Worm (Caenorhabditis elegans) whole organism, late embryonic: ENCODE measurements around the gene C33D9.3.

Experiments used
- C08G9.2 ChIP-seq: sonication (generic microtip); optimal IDR thresholded peaks from 2 replicates; lab custom pipeline; 2016; ENCODE audit warnings: mild to moderate bottlenecking, missing genetic modification characterization, moderate library complexity, missing compliant biosample characterization
- C38D4.7 ChIP-seq: fragments of 200-800 bp; sonication (Bioruptor generic); optimal IDR thresholded peaks from 2 replicates; lab custom pipeline; 2018; ENCODE audit warnings: mild to moderate bottlenecking, missing genetic modification characterization, moderate library complexity, missing compliant biosample characterization
- Y22D7AL.16 ChIP-seq: sonication (generic microtip); optimal IDR thresholded peaks from 2 replicates; lab custom pipeline; 2016; ENCODE audit warnings: missing genetic modification characterization, missing compliant biosample characterization
- ceh-14 ChIP-seq: sonication (generic microtip); optimal IDR thresholded peaks from 2 replicates; lab custom pipeline; 2016; ENCODE audit warnings: missing genotype, missing genetic modification characterization, missing compliant biosample characterization
- ceh-2 ChIP-seq: sonication (generic microtip); optimal IDR thresholded peaks from 2 replicates; lab custom pipeline; 2016; ENCODE audit warnings: missing genotype, missing genetic modification characterization, missing compliant biosample characterization
- ceh-30 ChIP-seq: fragments of 150-350 bp; optimal IDR thresholded peaks from 2 replicates; lab custom pipeline; 2014; ENCODE audit warnings: missing biosample characterization, missing genetic modification characterization
- ceh-31 ChIP-seq: sonication (generic microtip); optimal IDR thresholded peaks from 2 replicates; lab custom pipeline; 2016; ENCODE audit warnings: missing genetic modification characterization, missing compliant biosample characterization
- ceh-34 ChIP-seq: sonication (generic microtip); optimal IDR thresholded peaks from 2 replicates; lab custom pipeline; 2016; ENCODE audit warnings: mild to moderate bottlenecking, missing genetic modification characterization, missing compliant biosample characterization
- ceh-45 ChIP-seq: fragments of 200-800 bp; sonication (Bioruptor generic); IDR thresholded peaks from 2 replicates; pipeline ENCODE4 v1.3.6; 2022; ENCODE audit warnings: missing genetic modification reagents, missing genetic modification characterization, missing compliant biosample characterization
- ceh-48 ChIP-seq: sonication (generic microtip); optimal IDR thresholded peaks from 2 replicates; lab custom pipeline; 2016; ENCODE audit warnings: missing genetic modification characterization, inconsistent platforms, missing compliant biosample characterization
- elt-2 ChIP-seq: sonication (generic microtip); optimal IDR thresholded peaks from 2 replicates; lab custom pipeline; 2016; ENCODE audit warnings: missing genetic modification reagents, missing genetic modification characterization, missing compliant biosample characterization
- fkh-10 ChIP-seq: fragments of 150-350 bp; optimal IDR thresholded peaks from 2 replicates; lab custom pipeline; 2014; ENCODE audit warnings: missing biosample characterization, missing genetic modification reagents, missing genetic modification characterization
- fkh-6 ChIP-seq: sonication (generic microtip); optimal IDR thresholded peaks from 2 replicates; lab custom pipeline; 2016; ENCODE audit warnings: missing genetic modification characterization, missing compliant biosample characterization
- hlh-13 ChIP-seq: fragments of 200-800 bp; sonication (Bioruptor generic); optimal IDR thresholded peaks from 2 replicates; lab custom pipeline; 2018; ENCODE audit warnings: mild to moderate bottlenecking, missing genetic modification characterization, missing compliant biosample characterization
- hlh-15 ChIP-seq: sonication (generic microtip); optimal IDR thresholded peaks from 2 replicates; lab custom pipeline; 2016; ENCODE audit warnings: missing genetic modification characterization, missing compliant biosample characterization
- hlh-30 ChIP-seq: sonication (generic microtip); optimal IDR thresholded peaks from 2 replicates; lab custom pipeline; 2017; ENCODE audit warnings: antibody characterized with exemption, missing genetic modification characterization, missing compliant biosample characterization; ENCODE audit not compliant: insufficient read depth
- madf-2 ChIP-seq: sonication (generic microtip); optimal IDR thresholded peaks from 2 replicates; lab custom pipeline; 2017; ENCODE audit warnings: missing genetic modification characterization, missing compliant biosample characterization
- nfya-1 ChIP-seq: sonication (generic microtip); optimal IDR thresholded peaks from 2 replicates; lab custom pipeline; 2017; ENCODE audit warnings: missing genetic modification characterization, mild to moderate bottlenecking, missing compliant biosample characterization, antibody characterized with exemption, moderate library complexity
- odd-2 ChIP-seq: sonication (generic microtip); optimal IDR thresholded peaks from 2 replicates; lab custom pipeline; 2017; ENCODE audit warnings: antibody characterized with exemption, mild to moderate bottlenecking, missing genetic modification characterization, missing compliant biosample characterization
- pag-3 ChIP-seq: sonication (generic microtip); optimal IDR thresholded peaks from 2 replicates; lab custom pipeline; 2016; ENCODE audit warnings: missing compliant biosample characterization, missing genetic modification characterization, borderline replicate concordance
- pat-9 ChIP-seq: fragments of 200-800 bp; sonication (Bioruptor generic); optimal IDR thresholded peaks from 2 replicates; lab custom pipeline; 2018; ENCODE audit warnings: mild to moderate bottlenecking, missing genetic modification characterization, moderate library complexity, missing compliant biosample characterization
- pax-1 ChIP-seq: fragments of 150-350 bp; optimal IDR thresholded peaks from 2 replicates; lab custom pipeline; 2014; ENCODE audit warnings: missing biosample characterization, missing genetic modification characterization
- pha-2 ChIP-seq: sonication (generic microtip); optimal IDR thresholded peaks from 2 replicates; lab custom pipeline; 2017; ENCODE audit warnings: mild to moderate bottlenecking, missing genetic modification characterization, missing compliant biosample characterization
- pha-4 ChIP-seq: fragments of 150-350 bp; optimal IDR thresholded peaks from 2 replicates; lab custom pipeline; 2018; ENCODE audit warnings: missing biosample characterization, missing genetic modification reagents, missing genetic modification characterization
- pqm-1 ChIP-seq: sonication (generic microtip); optimal IDR thresholded peaks from 2 replicates; lab custom pipeline; 2016; ENCODE audit warnings: missing genetic modification characterization, missing compliant biosample characterization
- pros-1 ChIP-seq: fragments of 150-350 bp; optimal IDR thresholded peaks from 2 replicates; lab custom pipeline; 2014; ENCODE audit warnings: missing biosample characterization, missing genetic modification reagents, missing genetic modification characterization
- ref-2 ChIP-seq: sonication (generic microtip); optimal IDR thresholded peaks from 2 replicates; lab custom pipeline; 2016; ENCODE audit warnings: missing genetic modification characterization, missing compliant biosample characterization
- sdc-2 ChIP-seq: sonication (generic microtip); optimal IDR thresholded peaks from 2 replicates; lab custom pipeline; 2016; ENCODE audit warnings: missing genotype, missing genetic modification characterization, missing compliant biosample characterization
- sox-2 ChIP-seq: fragments of 200-800 bp; sonication (Bioruptor generic); IDR thresholded peaks from 2 replicates; pipeline ENCODE4 v1.3.6; 2022; ENCODE audit warnings: missing genetic modification reagents, missing genetic modification characterization, missing compliant biosample characterization
- sox-4 ChIP-seq: sonication (generic microtip); optimal IDR thresholded peaks from 2 replicates; lab custom pipeline; 2017; ENCODE audit warnings: mild to moderate bottlenecking, missing genetic modification characterization, inconsistent platforms, missing compliant biosample characterization
- unc-3 ChIP-seq, 2 experiments: fragments of 200-800 bp in 1 of 2; sonication (Bioruptor generic) in 1 of 2; sonication (generic microtip) in 1 of 2; conservative IDR thresholded peaks in 1 of 2; optimal IDR thresholded peaks in 1 of 2; 2 replicates each; pipeline versions ENCODE4 v1.3.6 to Lab custom; 2016 to 2022; ENCODE audit warnings: missing compliant biosample characterization in 2 of 2, missing genetic modification characterization in 2 of 2, missing genetic modification reagents in 1 of 2
- unc-42 ChIP-seq: sonication (generic microtip); optimal IDR thresholded peaks from 2 replicates; lab custom pipeline; 2016; ENCODE audit warnings: missing genotype, missing genetic modification characterization, missing compliant biosample characterization
- unc-86 ChIP-seq: sonication (generic microtip); optimal IDR thresholded peaks from 2 replicates; lab custom pipeline; 2016; ENCODE audit warnings: missing genetic modification characterization, missing compliant biosample characterization
- zip-5 ChIP-seq: sonication (generic microtip); optimal IDR thresholded peaks from 2 replicates; lab custom pipeline; 2016; ENCODE audit warnings: missing genetic modification characterization, missing compliant biosample characterization
- ztf-16 ChIP-seq: sonication (generic microtip); optimal IDR thresholded peaks from 2 replicates; lab custom pipeline; 2017; ENCODE audit warnings: missing genetic modification characterization, missing compliant biosample characterization

Gene C33D9.3

DNA sequence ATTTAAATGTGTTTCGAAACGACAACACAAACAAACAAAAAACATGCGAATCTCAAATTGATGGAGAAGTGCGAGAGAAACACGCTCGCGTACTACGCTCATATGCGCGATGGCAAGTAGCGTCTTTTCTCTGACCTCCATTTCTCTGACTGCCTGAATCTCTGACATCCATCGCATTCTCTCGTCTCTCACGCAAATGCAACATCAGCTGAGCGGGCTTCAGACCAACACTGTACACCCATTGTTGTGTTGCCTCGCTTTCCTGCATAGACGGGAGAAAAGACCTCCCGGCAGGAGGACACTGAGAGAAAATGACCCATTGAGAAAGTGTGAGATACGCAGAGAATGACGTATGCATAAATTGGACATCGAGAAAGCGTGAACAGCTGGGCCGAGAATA lies 10.5 kb downstream of the C33D9.3 start (continued):
- TF ChIP-seq fkh-10 (GFP tag; lab: Kevin White, UChicago) (no peak), sox-2 (peak; percentile 82), unc-86 (tag; lab: Kevin White, UChicago) (peak; percentile 17), fkh-6 (no peak), pqm-1 (tag; lab: Kevin White, UChicago) (no peak), ztf-16 (tag; lab: Kevin White, UChicago) (peak; percentile 19)

DNA sequence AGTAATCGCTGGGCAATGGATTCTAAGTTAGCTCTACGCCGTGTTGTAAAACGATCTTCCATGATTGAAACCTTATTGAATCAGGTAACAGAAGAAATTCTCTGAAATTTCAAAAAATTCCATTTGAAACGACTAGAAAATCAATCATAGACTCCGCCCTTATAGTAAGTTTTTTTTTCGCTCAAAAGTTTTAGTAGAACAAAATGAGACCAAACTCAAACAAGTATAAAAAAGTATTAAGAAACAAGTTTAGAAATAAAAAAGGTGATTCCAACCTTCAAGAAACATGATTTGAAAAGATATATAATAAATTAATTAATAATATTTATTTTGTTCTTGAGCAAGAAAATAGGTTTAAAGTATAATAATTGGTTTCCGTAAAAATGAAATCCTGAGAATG lies 14.7 kb downstream of the C33D9.3 start, which contains the start of gene C33D9.6:
Gene C33D9.6 (minus strand): TSS at position 101 of the 400 bp plus-strand sequence.
- TF ChIP-seq pha-2, result no peak
- TF ChIP-seq pat-9 (tag; lab: Kevin White, UChicago), result no peak
- no peak for TF ChIP-seq nfya-1
- no peak for TF ChIP-seq ceh-45
- TF ChIP-seq Y22D7AL.16 (tag; lab: Kevin White, UChicago), result no peak
- TF ChIP-seq sox-4 (tag; lab: Kevin White, UChicago), result no peak
- no peak for TF ChIP-seq ceh-14 (tag; lab: Kevin White, UChicago)
- no peak for TF ChIP-seq unc-42
- TF ChIP-seq C08G9.2, result no peak
- TF ChIP-seq pag-3 (tag; lab: Kevin White, UChicago), result no peak
- no peak for TF ChIP-seq ref-2 (tag; lab: Kevin White, UChicago)
- no peak for TF ChIP-seq ceh-48 (tag; lab: Kevin White, UChicago)
- TF ChIP-seq ceh-31 (tag; lab: Kevin White, UChicago), result no peak

DNA sequence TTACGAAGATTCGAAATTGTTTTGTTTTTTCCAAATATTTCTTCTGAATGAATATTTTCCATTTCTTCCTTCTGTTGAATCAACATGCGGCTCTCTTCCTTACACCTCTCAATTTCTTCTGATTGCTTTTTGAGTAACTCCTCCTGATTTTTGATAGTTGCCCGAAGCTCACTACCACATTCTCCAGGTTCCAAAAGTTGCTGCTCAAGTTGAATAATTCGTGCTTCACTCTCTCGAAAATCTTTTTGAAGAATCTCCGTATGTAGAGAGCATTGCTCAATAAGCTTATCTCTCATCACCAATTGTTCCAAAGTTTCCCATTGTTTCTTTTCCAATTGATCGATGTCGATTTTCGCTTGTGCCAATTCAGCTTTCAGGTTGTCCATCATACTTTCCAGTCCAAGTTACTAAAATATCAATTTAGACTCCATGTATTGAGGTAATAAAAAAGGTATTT lies 19.9 kb downstream of the C33D9.3 start, which contains the start of gene F20C5.6:
Gene F20C5.6 (minus strand): TSS at position 407 of the 457 bp plus-strand sequence.
- TF ChIP-seq ceh-34, result no peak
- TF ChIP-seq ceh-31 (tag; lab: Kevin White, UChicago), result no peak
- TF ChIP-seq C38D4.7 (GFP tag; lab: Kevin White, UChicago), result no peak

DNA sequence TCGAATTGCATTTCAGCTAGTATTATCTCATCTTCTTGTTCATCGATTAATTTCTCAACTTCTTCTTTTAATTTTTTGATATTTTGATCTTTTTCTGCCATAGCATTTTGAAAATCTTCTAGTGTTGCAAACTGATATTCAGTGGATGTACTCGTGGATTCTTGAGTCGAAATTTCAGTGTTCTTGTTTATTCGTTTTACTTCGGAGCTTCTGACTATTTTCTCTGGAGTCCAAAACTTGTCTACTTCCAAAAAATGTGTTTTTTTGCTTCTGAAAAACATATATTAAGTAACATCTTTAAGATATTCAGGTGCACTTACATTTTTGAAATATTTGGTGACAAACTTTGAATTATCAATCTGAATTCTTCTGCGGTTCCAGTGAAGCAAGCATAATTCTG lies 23.2 kb downstream of the C33D9.3 start, which contains the start of gene F20C5.5:
Gene F20C5.5 (minus strand): TSS at position 101 of the 400 bp plus-strand sequence.
- no peak for TF ChIP-seq pha-4 (tag; lab: Kevin White, UChicago)
- TF ChIP-seq ceh-45, result no peak

DNA sequence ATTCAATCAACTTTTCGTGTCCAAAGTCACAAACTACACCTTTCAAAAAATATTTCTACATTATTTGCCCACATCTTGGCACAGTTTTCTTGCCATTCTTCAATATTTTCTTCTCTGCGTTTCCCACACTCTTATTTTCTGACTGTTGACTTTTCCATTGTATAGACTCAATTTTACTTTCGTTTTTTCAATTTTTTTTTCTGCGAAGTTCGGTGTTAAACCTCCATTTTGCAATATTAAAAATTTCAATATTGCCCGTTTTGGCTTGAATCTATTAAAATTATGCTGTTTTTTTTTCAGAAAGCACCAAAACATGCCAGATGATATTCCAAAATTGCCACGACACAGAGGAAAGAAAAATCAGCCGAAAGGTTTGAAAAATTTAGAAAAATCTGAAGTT lies 28.1 kb downstream of the C33D9.3 start, which contains the start of gene cdc-50.B:
Gene cdc-50.B (plus strand): TSS at position 301 of the 400 bp plus-strand sequence.
- TF ChIP-seq ceh-2 (tag; lab: Kevin White, UChicago) (no peak), elt-2 (no peak), pqm-1 (tag; lab: Kevin White, UChicago) (no peak), madf-2 (tag; lab: Kevin White, UChicago) (no peak), unc-3 (GFP tag; conservative IDR thresholded peaks at IDR 0.05; lab: Robert Waterston, UW) (no peak), unc-3 (tag; optimal IDR thresholded peaks at IDR 0.05; lab: Kevin White, UChicago) (no peak), hlh-15 (tag; lab: Kevin White, UChicago) (no peak), pax-1 (tag; lab: Kevin White, UChicago) (no peak), sdc-2 (no peak), ztf-16 (tag; lab: Kevin White, UChicago) (no peak), sox-4 (tag; lab: Kevin White, UChicago) (no peak), sox-2 (no peak), odd-2 (tag; lab: Kevin White, UChicago) (no peak), ceh-30 (no peak), pros-1 (tag; lab: Kevin White, UChicago) (no peak), hlh-30 (tag; lab: Kevin White, UChicago) (no peak), unc-86 (tag; lab: Kevin White, UChicago) (no peak), ceh-14 (tag; lab: Kevin White, UChicago) (no peak), zip-5 (tag; lab: Kevin White, UChicago) (no peak), pat-9 (tag; lab: Kevin White, UChicago) (no peak), hlh-13 (GFP tag; lab: Kevin White, UChicago) (no peak)
